Fruit fly (Drosophila melanogaster) whole organism, prepupa: ENCODE data around the gene CG46313.
A peak's percentile ranks its signal among the peaks of the same experiment; 100 is the strongest.

ENCODE experiments used
- Blimp-1 ChIP-seq: fragments of 200-800 bp; sonication (Bioruptor generic); optimal IDR thresholded peaks from 3 replicates; lab custom pipeline; 2017; ENCODE audit warnings: missing biosample characterization, missing genetic modification characterization, mild to moderate bottlenecking, moderate library complexity, missing genetic modification reagents
- CG11294 ChIP-seq: fragments of 200-800 bp; sonication (Bioruptor generic); IDR thresholded peaks from 2 replicates; pipeline ENCODE4 v1.3.6; 2022; ENCODE audit warnings: missing biosample characterization, missing genetic modification characterization
- CG11902 ChIP-seq: fragments of 200-800 bp; sonication (Bioruptor generic); optimal IDR thresholded peaks from 3 replicates; lab custom pipeline; 2016; ENCODE audit warnings: missing biosample characterization, missing genetic modification characterization
- CG15336 ChIP-seq: fragments of 200-800 bp; sonication (Bioruptor generic); IDR thresholded peaks from 2 replicates; pipeline ENCODE4 v1.3.6; 2022; ENCODE audit warnings: missing biosample characterization, missing genetic modification characterization
- CG3032 ChIP-seq: fragments of 200-800 bp; optimal IDR thresholded peaks from 2 replicates; lab custom pipeline; 2019; ENCODE audit warnings: missing biosample characterization, mild to moderate bottlenecking, missing genetic modification characterization, moderate library complexity
- CG31627 ChIP-seq: fragments of 200-800 bp; sonication (Bioruptor generic); optimal IDR thresholded peaks from 3 replicates; lab custom pipeline; 2016; ENCODE audit warnings: missing biosample characterization, missing genetic modification characterization
- CG32006 ChIP-seq: fragments of 200-800 bp; sonication (Bioruptor generic); optimal IDR thresholded peaks from 3 replicates; lab custom pipeline; 2017; ENCODE audit warnings: missing biosample characterization, mild to moderate bottlenecking, missing genetic modification characterization
- CG34406 ChIP-seq: fragments of 200-800 bp; sonication (Bioruptor generic); optimal IDR thresholded peaks from 3 replicates; lab custom pipeline; 2016; ENCODE audit warnings: missing biosample characterization, missing genetic modification characterization
- CG3919 ChIP-seq: fragments of 200-800 bp; sonication (Bioruptor generic); optimal IDR thresholded peaks from 3 replicates; lab custom pipeline; 2016; ENCODE audit warnings: missing biosample characterization, missing genetic modification characterization
- CG6163 ChIP-seq: fragments of 200-800 bp; sonication (Bioruptor generic); IDR thresholded peaks from 3 replicates; pipeline ENCODE4 v1.3.6; 2022; ENCODE audit warnings: missing biosample characterization, missing genetic modification characterization
- CG6854 ChIP-seq: fragments of 200-800 bp; sonication (Bioruptor generic); optimal IDR thresholded peaks from 2 replicates; lab custom pipeline; 2017; ENCODE audit warnings: missing biosample characterization, mild to moderate bottlenecking, missing genetic modification characterization
- CG7368 ChIP-seq: fragments of 200-800 bp; sonication (Bioruptor generic); optimal IDR thresholded peaks from 3 replicates; lab custom pipeline; 2016; ENCODE audit warnings: missing biosample characterization, missing genetic modification characterization
- CG8319 ChIP-seq: fragments of 200-800 bp; sonication (Bioruptor generic); optimal IDR thresholded peaks from 3 replicates; lab custom pipeline; 2016; ENCODE audit warnings: missing biosample characterization, missing genetic modification characterization
- CG8632 ChIP-seq: fragments of 200-800 bp; sonication (Bioruptor generic); optimal IDR thresholded peaks from 3 replicates; lab custom pipeline; 2016; ENCODE audit warnings: missing biosample characterization, missing genetic modification characterization
- CG9139 ChIP-seq: fragments of 200-800 bp; sonication (Bioruptor generic); optimal IDR thresholded peaks from 3 replicates; lab custom pipeline; 2017; ENCODE audit warnings: missing biosample characterization, mild to moderate bottlenecking, missing genetic modification characterization
- Eip75B ChIP-seq: fragments of 200-800 bp; sonication (Bioruptor generic); optimal IDR thresholded peaks from 3 replicates; lab custom pipeline; 2016; ENCODE audit warnings: missing biosample characterization, missing genetic modification characterization
- Eip78C ChIP-seq: fragments of 200-800 bp; sonication (Bioruptor generic); peaks from one replicate; lab custom pipeline; 2016; ENCODE audit warnings: missing biosample characterization, missing genetic modification characterization
- Eip93F ChIP-seq: fragments of 200-800 bp; sonication (Bioruptor generic); optimal IDR thresholded peaks from 2 replicates; lab custom pipeline; 2016; ENCODE audit warnings: missing biosample characterization, mild to moderate bottlenecking, missing genetic modification characterization
- Ets21C ChIP-seq: fragments of 200-800 bp; sonication (Bioruptor generic); optimal IDR thresholded peaks from 3 replicates; lab custom pipeline; 2016; ENCODE audit warnings: missing biosample characterization, missing genetic modification characterization
- Ets96B ChIP-seq: fragments of 200-800 bp; optimal IDR thresholded peaks from 2 replicates; lab custom pipeline; 2019; ENCODE audit warnings: missing biosample characterization, mild to moderate bottlenecking, missing genetic modification characterization, moderate library complexity
- Gug ChIP-seq: fragments of 200-800 bp; sonication (Bioruptor generic); IDR thresholded peaks from 2 replicates; pipeline ENCODE4 v1.3.6; 2022; ENCODE audit warnings: missing biosample characterization, missing genetic modification characterization
- Hr38 ChIP-seq: sonication (Bioruptor generic); optimal IDR thresholded peaks from 2 replicates; lab custom pipeline; 2016; ENCODE audit warnings: missing biosample characterization, missing genetic modification characterization
- Hr39 ChIP-seq: fragments of 200-800 bp; sonication (Bioruptor generic); optimal IDR thresholded peaks from 2 replicates; lab custom pipeline; 2016; ENCODE audit warnings: missing biosample characterization, missing genetic modification characterization
- Hr4 ChIP-seq: fragments of 200-800 bp; sonication (Bioruptor generic); optimal IDR thresholded peaks from 3 replicates; lab custom pipeline; 2016; ENCODE audit warnings: missing biosample characterization, missing genetic modification characterization
- Met ChIP-seq: fragments of 200-800 bp; sonication (Bioruptor generic); optimal IDR thresholded peaks from 3 replicates; lab custom pipeline; 2016; ENCODE audit warnings: missing biosample characterization, missing genetic modification characterization
- OdsH ChIP-seq: fragments of 200-800 bp; sonication (Bioruptor generic); optimal IDR thresholded peaks from 3 replicates; lab custom pipeline; 2016; ENCODE audit warnings: missing biosample characterization, missing genetic modification characterization
- Smox ChIP-seq: fragments of 200-800 bp; sonication (Bioruptor generic); optimal IDR thresholded peaks from 3 replicates; lab custom pipeline; 2016; ENCODE audit warnings: missing biosample characterization, missing genetic modification characterization
- Sox14 ChIP-seq: fragments of 200-800 bp; sonication (Bioruptor generic); optimal IDR thresholded peaks from 3 replicates; lab custom pipeline; 2016; ENCODE audit warnings: missing biosample characterization, missing genetic modification characterization
- dac ChIP-seq: fragments of 200-800 bp; sonication (Bioruptor generic); optimal IDR thresholded peaks from 2 replicates; lab custom pipeline; 2017; ENCODE audit warnings: missing biosample characterization, mild to moderate bottlenecking, missing genetic modification characterization
- dsx ChIP-seq: fragments of 200-800 bp; optimal IDR thresholded peaks from 3 replicates; lab custom pipeline; 2019; ENCODE audit warnings: missing biosample characterization, mild to moderate bottlenecking, missing genetic modification characterization, moderate library complexity; ENCODE audit not compliant: poor library complexity, severe bottlenecking
- eg ChIP-seq: fragments of 200-800 bp; sonication (Bioruptor generic); IDR thresholded peaks from 3 replicates; pipeline ENCODE4 v1.3.6; 2022; ENCODE audit warnings: missing biosample characterization, missing genetic modification characterization
- esn ChIP-seq: fragments of 200-800 bp; sonication (Bioruptor generic); optimal IDR thresholded peaks from 2 replicates; lab custom pipeline; 2016; ENCODE audit warnings: missing biosample characterization, mild to moderate bottlenecking, missing genetic modification characterization, moderate library complexity
- fd85E ChIP-seq: fragments of 200-800 bp; sonication (Bioruptor generic); optimal IDR thresholded peaks from 3 replicates; lab custom pipeline; 2016; ENCODE audit warnings: missing biosample characterization, missing genetic modification characterization
- fkh ChIP-seq: fragments of 200-800 bp; sonication (Bioruptor generic); optimal IDR thresholded peaks from 3 replicates; lab custom pipeline; 2017; ENCODE audit warnings: missing biosample characterization, mild to moderate bottlenecking, missing genetic modification characterization, moderate library complexity
- net ChIP-seq: fragments of 200-800 bp; sonication (Bioruptor generic); optimal IDR thresholded peaks from 3 replicates; lab custom pipeline; 2016; ENCODE audit warnings: missing biosample characterization, missing genetic modification characterization
- spab ChIP-seq: fragments of 200-800 bp; sonication (Bioruptor generic); optimal IDR thresholded peaks from 2 replicates; lab custom pipeline; 2017; ENCODE audit warnings: missing biosample characterization, mild to moderate bottlenecking, missing genetic modification characterization, missing genetic modification reagents
- ss ChIP-seq, 2 experiments: fragments of 200-800 bp; sonication (Bioruptor generic); optimal IDR thresholded peaks; 2 replicates in 1 of 2; 3 replicates in 1 of 2; lab custom pipeline; 2017 to 2018; ENCODE audit warnings: mild to moderate bottlenecking in 2 of 2, missing biosample characterization in 2 of 2, missing genetic modification characterization in 2 of 2, moderate library complexity in 1 of 2
- svp ChIP-seq: fragments of 200-800 bp; sonication (Bioruptor generic); peaks from one replicate; lab custom pipeline; 2016; ENCODE audit warnings: missing biosample characterization, missing genetic modification characterization
- topi ChIP-seq: fragments of 200-800 bp; sonication (Bioruptor generic); optimal IDR thresholded peaks from 3 replicates; lab custom pipeline; 2016; ENCODE audit warnings: missing biosample characterization, missing genetic modification characterization
- vri ChIP-seq: fragments of 200-800 bp; sonication (Bioruptor generic); optimal IDR thresholded peaks from 3 replicates; lab custom pipeline; 2016; ENCODE audit warnings: missing biosample characterization, mild to moderate bottlenecking, missing genetic modification characterization

The CG46313 gene

DNA sequence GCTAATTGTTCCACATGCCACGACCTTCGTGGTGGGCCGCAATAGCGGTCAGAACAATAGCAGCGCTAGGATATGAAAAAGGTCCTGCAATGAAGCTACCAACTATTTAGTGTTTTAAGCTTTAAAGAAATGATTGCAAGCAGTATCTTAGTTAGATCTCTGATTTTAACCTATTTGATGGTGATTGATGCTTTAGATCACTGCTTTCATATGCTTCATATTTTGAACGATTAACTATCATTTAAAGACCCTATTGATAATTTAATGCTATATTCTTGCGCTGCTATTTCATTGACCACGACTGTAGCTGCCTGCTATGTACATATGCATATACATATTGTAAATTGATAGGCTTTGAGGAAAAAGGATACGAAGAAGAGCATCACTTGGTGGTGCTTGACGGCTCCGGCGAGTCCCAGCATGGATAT is 14.6 kb upstream of the CG46313 start (continued):
- TF ChIP-seq fkh, result peak; percentile 11
- peak; percentile 27 for TF ChIP-seq CG8319 (GFP tag; lab: Kevin White, UChicago)
- TF ChIP-seq Eip93F (GFP tag; lab: Kevin White, UChicago), result no peak
- TF ChIP-seq CG32006 (GFP tag; lab: Kevin White, UChicago), result peak; percentile 65
- peak; percentile 70 for TF ChIP-seq Hr39
- peak; percentile 68 for TF ChIP-seq eg (GFP tag; lab: Robert Waterston, UW)
- TF ChIP-seq CG15336 (GFP tag; lab: Robert Waterston, UW), result peak; percentile 67
- TF ChIP-seq fd85E (GFP tag; lab: Kevin White, UChicago), result peak; percentile 66
- no peak for TF ChIP-seq CG6854 (GFP tag; lab: Kevin White, UChicago)
- peak; percentile 64; the same call in 1 of the 2 replicates for TF ChIP-seq CG11294
- TF ChIP-seq dac (GFP tag; lab: Kevin White, UChicago), result peak; percentile 49
- peak; percentile 22 for TF ChIP-seq vri (GFP tag; lab: Kevin White, UChicago)
- peak; percentile 82 for TF ChIP-seq spab (GFP tag; lab: Kevin White, UChicago)
- TF ChIP-seq CG11902 (GFP tag; lab: Kevin White, UChicago), result peak; percentile 67
- peak; percentile 62 for TF ChIP-seq Blimp-1
- TF ChIP-seq svp (GFP tag; lab: Kevin White, UChicago), result peak; percentile 94
- peak; percentile 62; the same call in 2 of the 3 replicates for TF ChIP-seq CG6163 (GFP tag; lab: Robert Waterston, UW)
- TF ChIP-seq CG9139 (GFP tag; lab: Kevin White, UChicago), result peak; percentile 77
- TF ChIP-seq Smox (GFP tag; lab: Kevin White, UChicago), result no peak
- TF ChIP-seq Ets21C (GFP tag; lab: Kevin White, UChicago), result peak; percentile 19
- TF ChIP-seq CG3919 (GFP tag; lab: Kevin White, UChicago), result peak; percentile 84
- TF ChIP-seq Eip78C (GFP tag; lab: Kevin White, UChicago), result peak; percentile 95
- TF ChIP-seq CG34406, result peak; percentile 47
- peak; percentile 76 for TF ChIP-seq Ets96B
- no peak for TF ChIP-seq Hr38
- TF ChIP-seq Met (GFP tag; lab: Kevin White, UChicago), result peak; percentile 58
- TF ChIP-seq Gug, result peak; percentile 42; the same call in 1 of the 2 replicates
- peak; percentile 80 for TF ChIP-seq CG3032
- peak; percentile 58 for TF ChIP-seq Hr4 (GFP tag; lab: Kevin White, UChicago)
- TF ChIP-seq CG8632 (GFP tag; lab: Kevin White, UChicago), result peak; percentile 25
- peak; percentile 61 for TF ChIP-seq CG31627 (GFP tag; lab: Kevin White, UChicago)
- TF ChIP-seq OdsH (GFP tag; lab: Kevin White, UChicago), result peak; percentile 58
- peak; percentile 64 for TF ChIP-seq CG7368 (GFP tag; lab: Kevin White, UChicago)

DNA sequence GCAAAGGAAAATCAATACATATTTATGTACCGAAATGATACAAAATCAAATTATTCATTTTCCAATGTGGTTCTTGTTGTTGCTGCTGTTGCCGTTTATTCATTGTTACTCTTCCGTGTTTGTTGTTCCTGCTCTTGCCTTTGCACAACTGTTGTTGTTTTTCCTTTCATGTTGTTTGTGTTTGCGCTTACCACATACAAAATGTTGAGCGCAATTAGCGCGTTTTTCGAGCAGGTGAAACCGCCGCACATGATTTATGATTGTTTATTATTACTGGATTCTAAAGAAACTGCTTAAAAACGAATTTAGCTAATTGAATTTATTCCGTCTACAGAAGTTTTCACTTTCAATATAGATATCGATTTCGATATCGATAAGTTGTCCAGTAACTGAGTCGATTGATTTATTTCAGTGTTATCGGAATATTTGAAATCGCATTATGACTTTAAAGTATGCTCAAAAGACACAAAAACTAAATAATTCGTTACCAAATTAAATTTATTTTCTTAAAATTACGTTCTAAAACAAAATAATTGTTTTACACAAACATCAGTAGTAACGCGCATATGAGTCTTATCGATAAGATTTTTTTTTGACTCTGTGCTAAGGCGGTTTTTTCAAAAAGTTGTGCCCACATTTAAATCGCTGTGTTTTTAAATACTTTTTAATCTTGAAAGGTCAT is 13.7 kb upstream of the CG46313 start, which contains the start of gene Tsp97E:
Tsp97E (minus strand) TSS at position 366 of the 682 bp plus-strand sequence.
- TF ChIP-seq Hr39 (no peak), Eip75B (GFP tag; lab: Kevin White, UChicago) (peak; percentile 17), Blimp-1 (peak; percentile 100), ss (GFP tag; optimal IDR thresholded peaks at IDR 0.05; lab: Kevin White, UChicago) (no peak), esn (GFP tag; lab: Kevin White, UChicago) (peak; percentile 40), Eip78C (GFP tag; lab: Kevin White, UChicago) (peak; percentile 56), Sox14 (peak; percentile 32), Ets21C (GFP tag; lab: Kevin White, UChicago) (no peak), topi (GFP tag; lab: Kevin White, UChicago) (peak; percentile 27), net (GFP tag; lab: Kevin White, UChicago) (no peak), svp (GFP tag; lab: Kevin White, UChicago) (peak; percentile 53), CG6854 (GFP tag; lab: Kevin White, UChicago) (peak; percentile 63), fkh (peak; percentile 58), Met (GFP tag; lab: Kevin White, UChicago) (peak; percentile 14), dsx (peak; percentile 22)
